Worm (Caenorhabditis elegans) whole organism, L1 larva: Measurements from ENCODE around the gene pnc-1.

Experiments
- C04F5.9 ChIP-seq: sonication (generic microtip); optimal IDR thresholded peaks from 2 replicates; lab custom pipeline; 2016; ENCODE audit warnings: missing genetic modification characterization, missing compliant biosample characterization
- C16A3.4 ChIP-seq: fragments of 150-350 bp; optimal IDR thresholded peaks from 2 replicates; lab custom pipeline; 2014; ENCODE audit warnings: missing biosample characterization, missing genetic modification characterization
- Y116A8C.19 ChIP-seq: sonication (generic microtip); optimal IDR thresholded peaks from 2 replicates; lab custom pipeline; 2016; ENCODE audit warnings: missing compliant biosample characterization, missing genetic modification characterization, borderline replicate concordance
- blmp-1 ChIP-seq: fragments of 150-350 bp; optimal IDR thresholded peaks from 2 replicates; lab custom pipeline; 2014; ENCODE audit warnings: missing biosample characterization, missing genetic modification characterization
- ceh-82 ChIP-seq, 3 experiments: fragments of 150-350 bp in 1 of 3; sonication (generic microtip) in 2 of 3; optimal IDR thresholded peaks; 2 replicates each; lab custom pipeline; 2014 to 2017; ENCODE audit warnings: missing biosample characterization in 3 of 3, missing genetic modification characterization in 3 of 3
- ceh-90 ChIP-seq: sonication (generic microtip); optimal IDR thresholded peaks from 2 replicates; lab custom pipeline; 2016; ENCODE audit warnings: missing genetic modification characterization, missing compliant biosample characterization
- ces-1 ChIP-seq: fragments of 150-350 bp; optimal IDR thresholded peaks from 2 replicates; lab custom pipeline; 2014; ENCODE audit warnings: missing biosample characterization, missing genetic modification reagents, missing genetic modification characterization
- dpl-1 ChIP-seq, 3 experiments: fragments of 150-350 bp in 2 of 3; sonication (generic microtip) in 1 of 3; optimal IDR thresholded peaks; 2 replicates each; lab custom pipeline; 2014 to 2017; ENCODE audit warnings: missing biosample characterization in 3 of 3, missing genetic modification characterization in 3 of 3, missing genetic modification reagents in 3 of 3
- egl-27 ChIP-seq, 2 experiments: fragments of 150-350 bp in 1 of 2; sonication (generic microtip); optimal IDR thresholded peaks; 3 replicates each; lab custom pipeline; 2017 to 2018; ENCODE audit warnings: missing biosample characterization in 2 of 2, missing genetic modification characterization in 2 of 2, missing genetic modification reagents in 2 of 2
- ets-5 ChIP-seq: fragments of 200-800 bp; sonication (Bioruptor generic); IDR thresholded peaks from 2 replicates; pipeline ENCODE4 v1.3.6; 2022; ENCODE audit warnings: missing genetic modification characterization, missing compliant biosample characterization
- grh-1 ChIP-seq: fragments of 200-800 bp; sonication (Bioruptor generic); IDR thresholded peaks from 2 replicates; pipeline ENCODE4 v1.3.6; 2022; ENCODE audit warnings: missing genetic modification reagents, missing genetic modification characterization, missing compliant biosample characterization
- jun-1 ChIP-seq: fragments of 150-350 bp; optimal IDR thresholded peaks from 2 replicates; lab custom pipeline; 2014; ENCODE audit warnings: missing biosample characterization, missing genetic modification reagents, missing genetic modification characterization
- lin-14 ChIP-seq: fragments of 200-800 bp; sonication (Bioruptor generic); optimal IDR thresholded peaks from 2 replicates; lab custom pipeline; 2018; ENCODE audit warnings: mild to moderate bottlenecking, missing genetic modification characterization, moderate library complexity, missing compliant biosample characterization
- lin-35 ChIP-seq, 2 experiments: fragments of 150-350 bp; optimal IDR thresholded peaks; 2 replicates each; lab custom pipeline; 2014; ENCODE audit warnings: missing biosample characterization in 2 of 2, missing genetic modification characterization in 2 of 2, missing genetic modification reagents in 2 of 2
- lir-3 ChIP-seq: sonication (generic microtip); optimal IDR thresholded peaks from 2 replicates; lab custom pipeline; 2016; ENCODE audit warnings: mild to moderate bottlenecking, missing genetic modification characterization, moderate library complexity, missing compliant biosample characterization; ENCODE audit not compliant: poor library complexity
- lsy-2 ChIP-seq, 2 experiments: fragments of 150-350 bp; optimal IDR thresholded peaks; 2 replicates each; lab custom pipeline; 2014; ENCODE audit warnings: missing biosample characterization in 2 of 2, missing genetic modification characterization in 2 of 2
- mdl-1 ChIP-seq, 2 experiments: fragments of 150-350 bp; optimal IDR thresholded peaks; 2 replicates each; lab custom pipeline; 2014 to 2017; ENCODE audit warnings: missing biosample characterization in 2 of 2, missing genetic modification characterization in 2 of 2, inconsistent platforms in 1 of 2
- mep-1 ChIP-seq: fragments of 150-350 bp; optimal IDR thresholded peaks from 2 replicates; lab custom pipeline; 2014; ENCODE audit warnings: missing biosample characterization, missing genetic modification characterization
- nhr-12 ChIP-seq: sonication (generic microtip); optimal IDR thresholded peaks from 2 replicates; lab custom pipeline; 2017; ENCODE audit warnings: missing biosample characterization, missing genetic modification characterization
- nhr-20 ChIP-seq: sonication (generic microtip); optimal IDR thresholded peaks from 2 replicates; lab custom pipeline; 2016; ENCODE audit warnings: mild to moderate bottlenecking, missing genetic modification characterization, missing compliant biosample characterization
- nhr-237 ChIP-seq: fragments of 150-350 bp; optimal IDR thresholded peaks from 2 replicates; lab custom pipeline; 2014; ENCODE audit warnings: missing biosample characterization, missing genetic modification characterization
- nhr-71 ChIP-seq: sonication (generic microtip); optimal IDR thresholded peaks from 2 replicates; lab custom pipeline; 2016; ENCODE audit warnings: mild to moderate bottlenecking, missing genetic modification characterization, moderate library complexity, missing compliant biosample characterization
- nhr-84 ChIP-seq: sonication (generic microtip); optimal IDR thresholded peaks from 2 replicates; lab custom pipeline; 2017; ENCODE audit warnings: missing biosample characterization, missing genetic modification characterization
- nhr-85 ChIP-seq: sonication (generic microtip); peaks from one replicate; lab custom pipeline; 2016; ENCODE audit warnings: missing genetic modification characterization, inconsistent platforms, missing compliant biosample characterization
- pag-3 ChIP-seq: sonication (generic microtip); optimal IDR thresholded peaks from 2 replicates; lab custom pipeline; 2017; ENCODE audit warnings: missing genetic modification characterization, mild to moderate bottlenecking, missing compliant biosample characterization, antibody characterized with exemption, borderline replicate concordance; ENCODE audit not compliant: insufficient read depth
- pqm-1 ChIP-seq: sonication (generic microtip); optimal IDR thresholded peaks from 3 replicates; lab custom pipeline; 2017; ENCODE audit warnings: missing biosample characterization, missing genetic modification characterization
- skn-1 ChIP-seq: fragments of 150-350 bp; optimal IDR thresholded peaks from 2 replicates; lab custom pipeline; 2014; ENCODE audit warnings: missing biosample characterization, missing genetic modification characterization
- snu-23 ChIP-seq: sonication (generic microtip); optimal IDR thresholded peaks from 2 replicates; lab custom pipeline; 2016; ENCODE audit warnings: missing genetic modification characterization, missing compliant biosample characterization
- sox-4 ChIP-seq: sonication (generic microtip); optimal IDR thresholded peaks from 2 replicates; lab custom pipeline; 2016; ENCODE audit warnings: missing genetic modification characterization, missing compliant biosample characterization
- sptf-1 ChIP-seq: fragments of 150-350 bp; optimal IDR thresholded peaks from 2 replicates; lab custom pipeline; 2014; ENCODE audit warnings: missing biosample characterization, missing genetic modification characterization
- swsn-7 ChIP-seq: sonication (generic microtip); optimal IDR thresholded peaks from 2 replicates; lab custom pipeline; 2016; ENCODE audit warnings: missing genetic modification characterization, missing compliant biosample characterization
- tlp-1 ChIP-seq: fragments of 150-350 bp; optimal IDR thresholded peaks from 2 replicates; lab custom pipeline; 2014; ENCODE audit warnings: missing biosample characterization, missing genetic modification characterization
- unc-130 ChIP-seq: fragments of 150-350 bp; optimal IDR thresholded peaks from 2 replicates; lab custom pipeline; 2017; ENCODE audit warnings: missing biosample characterization, missing genetic modification characterization, inconsistent platforms
- unc-86 ChIP-seq: sonication (generic microtip); optimal IDR thresholded peaks from 2 replicates; lab custom pipeline; 2016; ENCODE audit warnings: missing genetic modification characterization, missing compliant biosample characterization
- zag-1 ChIP-seq: fragments of 150-350 bp; optimal IDR thresholded peaks from 2 replicates; lab custom pipeline; 2014; ENCODE audit warnings: missing biosample characterization, missing genetic modification characterization
- ztf-4 ChIP-seq: fragments of 150-350 bp; optimal IDR thresholded peaks from 2 replicates; lab custom pipeline; 2014; ENCODE audit warnings: missing biosample characterization, missing genetic modification characterization

The pnc-1 gene

ce11 chrIV:158662-159061, 25.6 kb upstream of the pnc-1 start, which contains the start of gene Y38C1AA.7:
TSS of gene Y38C1AA.7 (plus strand) at chrIV:158962.
- TF ChIP-seq dpl-1 (GFP tag; optimal IDR thresholded peaks at IDR 0.05; lab: Kevin White, UChicago): no peak
- no peak for TF ChIP-seq C04F5.9 (tag; lab: Kevin White, UChicago)
- TF ChIP-seq ceh-90 (tag; lab: Kevin White, UChicago): no peak

ce11 chrIV:159864-160263, 24.4 kb upstream of the pnc-1 start, which contains the start of gene Y38C1AA.19:
TSS of gene Y38C1AA.19 (plus strand) at chrIV:160164.
- TF ChIP-seq tlp-1 (tag; lab: Kevin White, UChicago) (no peak), Y116A8C.19 (tag; lab: Kevin White, UChicago) (no peak), nhr-12 (tag; lab: Kevin White, UChicago) (no peak), mdl-1 (tag; optimal IDR thresholded peaks at IDR 0.05; lab: Kevin White, UChicago) (no peak), lsy-2 (tag; optimal IDR thresholded peaks at IDR 0.05; lab: Kevin White, UChicago) (no peak), ces-1 (GFP tag; lab: Kevin White, UChicago) (no peak), pqm-1 (no peak)
- TF ChIP-seq, all 84 proteins: peak for 0

- no peak for TF ChIP-seq pag-3 (tag; lab: Kevin White, UChicago)
- no peak for TF ChIP-seq C16A3.4 (tag; lab: Kevin White, UChicago)
- no peak for TF ChIP-seq zag-1 (tag; lab: Kevin White, UChicago)
- TF ChIP-seq egl-27 (tag; optimal IDR thresholded peaks at IDR 0.05; lab: Kevin White, UChicago): no peak
- TF ChIP-seq snu-23 (GFP tag; lab: Kevin White, UChicago): no peak
- no peak for TF ChIP-seq sox-4 (tag; lab: Kevin White, UChicago)
- no peak for TF ChIP-seq nhr-85 (tag; lab: Kevin White, UChicago)
- no peak for TF ChIP-seq pqm-1
- TF ChIP-seq nhr-237 (tag; lab: Kevin White, UChicago): no peak
These were observed 21.8 kb upstream of the pnc-1 start, which contains the start of gene Y38C1AA.6 for ce11 chrIV:162530-162929. TSS of gene Y38C1AA.6 (plus strand) at chrIV:162830.

- TF ChIP-seq sptf-1 (tag; lab: Kevin White, UChicago): no peak
- TF ChIP-seq nhr-85 (tag; lab: Kevin White, UChicago): peak; percentile 61
- peak; percentile 18 for TF ChIP-seq blmp-1 (tag; lab: Kevin White, UChicago)
- TF ChIP-seq ets-5 (GFP tag; lab: Robert Waterston, UW): no peak
These were observed 19.5 kb upstream of the pnc-1 start, which contains the start of gene cutl-24 for ce11 chrIV:164777-165176. TSS of gene cutl-24 (plus strand) at chrIV:165077.

- TF ChIP-seq pqm-1 (no peak), mdl-1 (tag; optimal IDR thresholded peaks at IDR 0.05; lab: Kevin White, UChicago) (no peak), unc-130 (tag; lab: Kevin White, UChicago) (no peak), nhr-84 (tag; lab: Kevin White, UChicago) (no peak), blmp-1 (tag; lab: Kevin White, UChicago) (peak; percentile 89), lir-3 (no peak), mep-1 (peak; percentile 31), ceh-90 (tag; lab: Kevin White, UChicago) (no peak), ztf-4 (tag; lab: Kevin White, UChicago) (no peak), nhr-71 (tag; lab: Kevin White, UChicago) (no peak), jun-1 (tag; lab: Kevin White, UChicago) (no peak), dpl-1 (GFP tag; optimal IDR thresholded peaks at IDR 0.05; lab: Kevin White, UChicago) (peak in 1 of 3 experiments; percentile 38), snu-23 (GFP tag; lab: Kevin White, UChicago) (peak; percentile 33), ceh-82 (tag; optimal IDR thresholded peaks at IDR 0.05; lab: Kevin White, UChicago) (peak in 1 of 3 experiments; percentile 10), skn-1 (tag; lab: Kevin White, UChicago) (no peak), lin-35 (GFP tag; optimal IDR thresholded peaks at IDR 0.05; lab: Kevin White, UChicago) (peak in 1 of 2 experiments; percentile 40), lin-14 (GFP tag; lab: Kevin White, UChicago) (peak; percentile 74), swsn-7 (tag; lab: Kevin White, UChicago) (no peak), unc-86 (no peak), grh-1 (GFP tag; lab: Robert Waterston, UW) (no peak), pag-3 (tag; lab: Kevin White, UChicago) (no peak), nhr-20 (tag; lab: Kevin White, UChicago) (peak; percentile 12)
These were observed 13.2 kb upstream of the pnc-1 start for ce11 chrIV:171036-171435.
